Worm (Caenorhabditis elegans): ENCODE results near the gene flp-20.

ce11 chrX:9337832-9338231 is 11.9 kb downstream of the flp-20 start:
- no peak for TF ChIP-seq ztf-11 (tag; optimal IDR thresholded peaks at IDR 0.05)
- no peak for TF ChIP-seq ceh-90 (tag; optimal IDR thresholded peaks at IDR 0.05)
- no peak for TF ChIP-seq ama-1 (optimal IDR thresholded peaks at IDR 0.05)
- peak; percentile 32 for TF ChIP-seq nhr-77 (tag; optimal IDR thresholded peaks at IDR 0.05)
- no peak for TF ChIP-seq sox-4 (tag; optimal IDR thresholded peaks at IDR 0.05)
- TF ChIP-seq aly-2 (tag; optimal IDR thresholded peaks at IDR 0.05) = no peak
- no peak for TF ChIP-seq jun-1 (tag; optimal IDR thresholded peaks at IDR 0.05)
